Worm (Caenorhabditis elegans) whole organism, dauer: ENCODE measurements around the gene F58H1.5.

Experiments
- unc-62 ChIP-seq: sonication (generic microtip); optimal IDR thresholded peaks from 2 replicates; lab custom pipeline; 2017; ENCODE audit warnings: missing biosample characterization, missing genetic modification reagents, missing genetic modification characterization

Gene F58H1.5

DNA sequence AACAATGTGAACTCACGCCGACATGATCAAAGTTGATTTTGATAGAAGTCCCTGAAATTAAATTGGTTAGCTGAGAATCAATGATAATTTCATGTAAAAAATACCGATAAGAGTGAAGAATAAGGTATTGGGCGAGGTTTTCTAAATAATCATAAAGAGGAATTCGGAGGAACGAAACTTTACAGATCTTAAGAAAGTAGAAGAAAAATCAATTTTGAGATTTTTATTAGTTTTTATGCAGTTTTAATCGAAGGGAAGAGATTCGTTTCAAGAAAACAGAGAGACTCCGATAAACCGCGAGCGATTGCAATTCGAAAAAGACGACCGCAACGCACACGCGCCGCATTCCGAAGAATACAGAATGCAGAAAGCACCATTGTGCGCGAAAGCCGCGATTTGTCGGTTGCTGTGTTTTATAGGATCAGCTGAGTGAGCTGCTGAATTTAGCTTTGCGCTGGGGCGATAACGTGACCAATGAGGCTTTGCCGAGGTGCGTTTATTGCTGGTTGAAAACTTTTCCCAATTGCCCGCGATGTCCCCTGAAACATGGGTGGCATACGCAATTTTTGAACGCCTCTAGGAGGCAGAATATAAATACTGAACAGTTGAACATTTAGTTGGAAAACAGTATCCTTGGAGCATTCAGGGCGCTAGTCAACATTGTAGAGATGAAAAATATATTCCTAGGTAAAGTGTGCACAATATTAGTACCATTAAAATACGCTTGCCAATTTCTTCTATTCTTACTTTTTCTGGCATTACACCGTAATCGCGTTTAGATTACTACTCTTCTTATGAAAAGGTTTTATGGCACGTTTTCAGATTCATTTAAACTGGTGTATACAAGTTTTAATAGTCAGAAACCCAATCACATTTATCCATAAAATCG, 21.7 kb downstream of the F58H1.5 start, which contains the start of gene snr-4:
Gene snr-4 (minus strand): TSS at position 51 of the 889 bp plus-strand sequence.
- TF ChIP-seq unc-62 (GFP tag; lab: Kevin White, UChicago), result no peak

DNA sequence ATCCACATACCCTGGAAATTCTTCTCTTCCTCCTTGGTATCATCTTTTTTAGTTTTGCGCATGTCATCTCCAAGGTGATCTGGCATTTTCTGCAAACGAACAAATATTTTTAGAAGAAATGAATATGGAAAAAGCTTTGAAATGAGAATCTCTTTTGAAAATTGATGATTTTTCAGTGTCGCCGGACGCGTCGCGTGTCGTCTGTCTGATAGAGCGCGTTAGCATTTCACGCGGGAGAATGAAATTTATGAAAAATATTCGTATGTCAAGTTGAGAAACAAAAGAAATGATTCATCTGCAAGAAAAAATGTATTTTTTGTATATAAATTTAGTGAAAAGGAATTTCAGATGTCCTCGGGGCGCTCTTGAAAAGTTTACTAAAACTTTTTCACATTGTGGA, 24.1 kb downstream of the F58H1.5 start, which contains the start of gene rpt-1:
Gene rpt-1 (minus strand): TSS at position 89 of the 400 bp plus-strand sequence.
- no peak for TF ChIP-seq unc-62 (GFP tag; lab: Kevin White, UChicago)

DNA sequence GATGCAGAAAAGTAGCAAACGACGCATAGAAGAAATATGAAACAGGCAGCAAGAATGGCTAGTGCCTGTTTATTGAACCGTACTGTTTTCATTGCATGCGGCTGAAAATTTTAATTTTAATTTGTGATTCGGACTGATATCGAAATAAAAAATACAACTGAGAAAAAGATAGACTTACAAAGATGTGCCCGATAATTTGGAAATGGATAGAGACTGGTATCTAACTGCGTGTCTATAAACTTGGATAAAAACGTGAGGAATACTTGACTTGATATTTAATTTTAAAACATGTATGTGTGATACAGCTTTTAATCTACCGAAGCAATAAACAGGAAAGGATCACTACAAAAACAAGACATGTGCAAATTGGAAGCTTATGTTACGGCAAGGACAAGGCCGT, 27.2 kb downstream of the F58H1.5 start, which contains the start of gene mans-2:
Gene mans-2 (minus strand): TSS at position 101 of the 400 bp plus-strand sequence.
- no peak for TF ChIP-seq unc-62 (GFP tag; lab: Kevin White, UChicago)

DNA sequence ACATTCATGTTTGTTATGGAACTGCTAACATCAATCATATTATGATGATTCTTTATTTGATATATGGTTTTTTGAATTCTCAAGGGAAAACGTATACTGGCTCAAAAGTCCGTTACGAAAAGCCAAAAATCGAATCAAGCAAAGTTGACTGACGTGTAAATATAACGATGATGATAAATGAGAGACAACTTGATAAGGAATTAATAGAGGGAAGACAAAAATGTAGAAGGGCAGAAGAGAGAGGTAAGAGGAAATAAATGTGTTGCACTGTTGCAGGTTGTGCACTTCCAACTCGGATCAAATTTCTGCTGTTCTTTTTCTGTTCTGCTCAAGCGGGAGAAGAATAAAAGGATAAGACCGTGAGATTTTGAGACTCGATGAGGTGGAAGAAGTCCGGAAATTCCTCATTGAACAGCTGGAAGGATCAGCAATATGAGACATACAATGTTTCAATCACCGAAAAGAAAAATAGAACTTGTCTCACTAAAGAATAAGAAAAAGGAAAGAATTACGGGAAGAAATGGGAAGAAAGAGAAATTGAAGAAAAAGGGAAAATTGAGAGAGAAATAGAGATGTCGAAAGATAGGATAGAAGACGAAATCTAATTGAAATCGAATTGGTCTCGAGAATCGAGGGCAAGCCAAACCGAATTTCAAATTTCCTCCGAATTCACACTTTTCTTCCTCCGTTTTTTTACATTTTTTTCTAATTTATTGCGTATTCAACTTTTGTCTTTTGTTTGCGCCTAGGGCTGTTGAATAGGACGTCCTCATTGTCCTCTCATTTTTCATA, 28.1 kb downstream of the F58H1.5 start:
- TF ChIP-seq unc-62 (GFP tag; lab: Kevin White, UChicago), result no peak

DNA sequence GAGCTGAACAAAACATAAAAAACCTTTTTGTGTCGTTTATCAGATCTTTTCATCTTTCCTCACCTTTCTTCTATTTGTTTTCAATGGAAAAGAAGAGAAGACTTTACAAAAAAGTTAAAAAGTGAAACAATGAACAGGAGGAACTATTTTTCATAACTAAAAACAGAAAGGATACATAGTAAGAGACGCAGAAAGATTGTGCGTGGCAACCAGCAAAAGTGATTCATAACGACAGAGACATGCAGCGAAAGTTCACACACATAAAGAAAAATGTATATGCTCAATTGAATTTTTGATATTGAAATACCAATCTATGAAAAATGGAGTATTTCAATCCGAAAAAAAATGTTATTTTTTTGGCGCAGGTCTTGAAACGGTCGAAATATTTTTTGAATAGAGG, 31.7 kb downstream of the F58H1.5 start:
- TF ChIP-seq unc-62 (GFP tag; lab: Kevin White, UChicago), result no peak

DNA sequence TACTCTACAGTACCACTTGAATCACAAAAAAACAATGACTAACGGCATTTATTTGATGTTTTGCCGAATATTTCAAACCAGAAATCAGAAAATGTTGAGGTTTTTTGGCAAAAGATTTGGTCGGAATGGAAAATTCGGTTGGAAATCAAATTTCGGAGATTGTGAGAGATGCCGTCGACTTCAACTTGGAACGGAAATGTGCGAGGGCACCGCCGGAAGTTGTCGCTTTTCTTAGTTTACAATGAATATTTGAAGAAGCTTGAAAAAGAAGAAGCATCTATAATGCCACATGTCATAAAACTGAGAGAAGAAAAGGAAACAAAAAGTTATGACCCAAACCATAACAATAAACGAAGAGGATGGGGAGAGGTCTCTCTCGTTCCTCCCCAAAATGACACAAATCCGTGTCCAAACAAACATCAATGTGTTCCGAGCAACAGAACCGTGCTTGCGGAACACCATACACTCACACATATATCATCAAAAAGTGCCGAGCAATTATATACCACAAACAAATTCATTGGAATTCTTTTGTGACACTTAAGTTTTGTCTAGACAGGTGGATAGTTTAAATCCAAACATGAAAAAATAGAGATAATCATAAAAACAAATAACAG, 32.4 kb downstream of the F58H1.5 start:
- TF ChIP-seq unc-62 (GFP tag; lab: Kevin White, UChicago), result no peak

DNA sequence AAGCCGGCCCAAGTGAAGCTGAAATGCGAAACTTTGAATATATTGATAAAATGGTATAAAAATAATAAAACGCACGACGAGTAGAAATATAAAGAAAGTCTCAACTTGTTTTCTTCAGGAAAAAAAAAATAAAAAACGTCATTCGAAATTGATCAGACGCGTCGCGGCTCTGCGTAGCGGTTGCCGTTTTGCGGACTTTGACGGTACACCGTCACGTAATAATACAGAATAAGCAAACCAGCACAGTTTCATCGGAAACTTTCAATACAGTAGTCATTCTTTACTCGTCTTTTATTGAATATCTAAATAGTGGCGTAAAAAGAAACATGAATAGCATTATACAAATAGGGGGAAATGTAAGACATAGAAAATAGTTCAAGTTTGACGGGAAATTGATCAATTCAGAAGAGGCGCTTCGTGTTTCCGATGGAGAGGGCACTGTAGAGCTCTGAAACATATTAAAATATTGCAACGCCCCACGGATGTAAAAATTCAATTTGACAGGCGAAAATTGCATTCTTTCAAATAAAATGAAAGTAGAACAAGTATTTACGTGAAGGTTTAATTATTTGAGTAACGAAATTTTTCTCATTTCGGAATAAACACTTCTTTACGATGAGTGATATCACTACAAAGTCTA, 35.6 kb downstream of the F58H1.5 start, which contains the start of the genes cyl-1 and C52E4.7:
Gene cyl-1 (minus strand): TSS at position 18 of the 640 bp plus-strand sequence.
Gene C52E4.7 (plus strand): TSS at position 590 of the 640 bp plus-strand sequence.
- no peak for TF ChIP-seq unc-62 (GFP tag; lab: Kevin White, UChicago)

DNA sequence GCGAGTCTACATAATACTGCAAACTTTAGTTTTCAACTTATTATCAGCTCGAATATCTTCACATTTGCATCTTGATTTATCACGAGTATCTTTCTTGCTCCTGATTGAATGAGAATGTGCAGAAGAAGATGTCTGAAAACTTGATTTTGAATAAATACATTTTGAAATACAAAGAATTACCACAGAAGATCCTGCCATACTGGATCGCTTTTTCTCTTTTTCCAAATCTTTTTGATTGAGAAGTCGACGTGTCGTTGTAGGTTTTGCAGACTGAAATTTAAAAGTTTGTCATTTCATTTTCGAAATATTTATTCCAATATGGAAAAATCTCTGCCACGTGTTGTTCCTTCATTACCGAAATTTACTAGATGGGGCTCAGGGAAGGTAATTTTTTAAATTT, 37.7 kb downstream of the F58H1.5 start, which contains the start of gene C52E4.12:
Gene C52E4.12 (plus strand): TSS at position 301 of the 400 bp plus-strand sequence.
- no peak for TF ChIP-seq unc-62 (GFP tag; lab: Kevin White, UChicago)

DNA sequence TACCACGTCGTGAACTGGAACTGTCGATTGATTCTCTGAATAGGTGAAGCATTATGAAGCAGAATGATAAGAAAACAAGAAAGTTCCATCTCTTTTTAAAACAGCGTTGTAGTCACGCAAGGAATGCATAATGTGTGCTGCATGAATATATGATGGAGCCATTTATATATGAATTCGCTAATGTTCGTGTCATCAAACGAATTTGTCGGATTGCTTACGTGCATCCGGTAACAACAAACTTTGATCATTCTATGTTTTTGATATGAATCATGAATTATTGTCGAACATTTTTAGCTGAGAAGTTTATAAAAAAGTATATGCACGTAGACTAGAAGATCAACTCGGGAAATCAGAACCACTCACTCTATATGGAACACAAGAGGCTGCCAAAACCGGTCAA, 39.2 kb downstream of the F58H1.5 start:
- no peak for TF ChIP-seq unc-62 (GFP tag; lab: Kevin White, UChicago)

DNA sequence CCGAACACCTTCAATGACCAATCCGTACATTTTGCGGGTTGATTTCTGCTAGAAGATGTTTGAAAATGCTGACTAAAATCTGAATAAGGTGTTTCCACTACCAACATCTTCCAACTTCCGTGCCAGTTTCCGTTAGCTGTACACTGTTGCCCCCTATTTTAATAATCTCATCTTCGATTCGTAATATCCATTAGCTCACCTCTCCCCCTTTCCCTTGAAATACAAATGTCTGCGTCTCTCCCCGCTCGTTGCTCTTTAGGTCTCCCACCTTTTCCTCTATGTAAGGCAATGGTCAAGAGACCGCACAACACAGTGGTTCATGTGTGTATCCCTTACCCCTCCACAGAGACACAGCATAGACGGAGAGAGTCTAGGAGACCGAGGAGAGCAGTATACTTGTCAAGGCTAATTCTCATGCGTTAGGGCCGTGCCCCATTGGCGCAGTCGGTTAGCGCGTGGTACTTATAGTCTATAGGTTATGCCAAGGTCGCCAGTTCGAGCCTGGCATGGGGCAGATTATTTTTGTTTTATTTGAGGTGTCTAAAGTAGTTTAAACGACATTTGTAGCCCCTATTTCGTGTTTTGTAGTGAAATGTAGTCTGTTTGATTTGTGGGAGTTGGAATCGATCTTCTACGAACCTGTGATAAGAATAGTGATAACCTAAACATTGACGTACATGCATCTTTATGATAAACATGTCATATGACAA, 43.7 kb downstream of the F58H1.5 start, which contains the start of gene gcy-33:
Gene gcy-33 (minus strand): TSS at position 51 of the 710 bp plus-strand sequence.
- no peak for TF ChIP-seq unc-62 (GFP tag; lab: Kevin White, UChicago)

DNA sequence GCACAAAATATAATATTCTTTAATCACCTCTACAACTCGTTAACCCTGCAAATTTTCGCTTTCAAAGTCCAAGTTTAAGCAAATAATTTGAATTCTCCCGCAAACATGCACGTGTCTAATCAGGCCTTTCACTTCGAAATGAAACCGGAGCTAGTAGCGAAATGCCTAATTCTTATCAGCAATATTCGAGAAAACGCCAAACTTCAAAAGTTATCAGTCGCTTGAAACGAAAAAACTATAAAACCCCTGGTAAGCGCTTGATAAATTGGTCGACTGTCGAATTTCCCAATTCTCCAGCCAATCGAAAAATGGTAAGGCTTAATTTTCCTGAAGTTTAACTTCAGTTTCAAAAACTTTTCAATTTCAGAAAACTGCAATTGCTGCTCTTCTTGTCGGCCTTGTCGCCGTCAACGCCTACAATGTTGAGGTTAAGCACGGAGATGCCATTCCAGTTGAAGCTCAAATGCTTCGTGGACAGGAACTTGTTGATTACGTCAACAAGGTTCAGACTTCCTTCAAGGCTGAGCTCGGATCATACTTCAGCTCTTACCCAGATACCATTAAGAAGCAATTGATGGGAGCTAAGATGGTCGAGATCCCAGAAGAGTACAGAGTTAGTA, 44.8 kb downstream of the F58H1.5 start, which contains the start of gene cpr-9:
Gene cpr-9 (plus strand): TSS at position 188 of the 620 bp plus-strand sequence.
- no peak for TF ChIP-seq unc-62 (GFP tag; lab: Kevin White, UChicago)

DNA sequence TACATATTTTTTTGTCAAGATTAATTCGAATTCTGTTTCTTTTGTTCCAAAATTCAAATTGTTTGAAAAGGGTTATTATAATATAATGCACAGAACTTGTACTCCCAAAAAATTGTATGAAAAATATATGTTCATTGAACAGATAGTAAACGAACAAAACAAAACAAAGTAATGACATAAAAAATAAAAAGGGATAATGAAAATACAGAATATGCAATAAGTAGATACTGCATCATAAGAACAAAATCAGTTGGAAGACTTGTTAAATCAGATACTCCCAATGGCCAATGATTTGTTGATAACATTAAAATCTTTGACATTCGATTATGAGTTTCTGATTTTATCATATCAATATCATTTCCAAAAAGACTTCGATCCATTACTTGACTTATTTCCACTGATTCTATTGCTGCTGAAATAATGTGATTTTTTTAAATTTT, 46.3 kb downstream of the F58H1.5 start:
- TF ChIP-seq unc-62 (GFP tag; lab: Kevin White, UChicago), result no peak

DNA sequence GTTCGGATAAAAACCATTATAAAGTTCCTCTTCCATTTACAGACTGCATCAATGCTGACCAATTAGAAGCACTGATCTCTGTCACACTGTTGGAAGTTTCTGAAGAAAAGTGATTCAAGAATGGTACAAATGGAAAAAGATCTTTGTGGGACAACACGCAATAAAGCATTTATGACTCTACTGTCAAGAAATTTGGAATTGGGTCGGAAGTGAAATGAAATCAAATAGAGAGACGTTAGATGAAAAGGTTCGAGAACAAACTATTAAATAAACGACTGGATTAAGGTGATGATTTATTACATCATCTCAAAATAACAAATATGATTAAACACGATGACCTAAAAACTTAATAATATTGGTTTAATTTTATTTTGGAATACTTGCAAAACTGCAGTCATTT, 48.3 kb downstream of the F58H1.5 start, which contains the start of gene F57F5.3:
Gene F57F5.3 (minus strand): TSS at position 101 of the 400 bp plus-strand sequence.
- no peak for TF ChIP-seq unc-62 (GFP tag; lab: Kevin White, UChicago)
